Worm (Caenorhabditis elegans) whole organism, young adult: Measurements from ENCODE around the gene F58G6.7.

ENCODE experiments used
- C06A6.2 ChIP-seq: fragments of 200-800 bp; sonication (Bioruptor generic); conservative IDR thresholded peaks from 2 replicates; pipeline ENCODE4 v1.3.6; 2022; ENCODE audit warnings: missing genetic modification characterization, missing compliant biosample characterization
- C17E4.6 ChIP-seq: fragments of 200-800 bp; sonication (Bioruptor generic); IDR thresholded peaks from 2 replicates; pipeline ENCODE4 v1.3.6; 2022; ENCODE audit warnings: missing genetic modification reagents, missing genetic modification characterization, missing compliant biosample characterization
- F33H1.4 ChIP-seq: fragments of 200-800 bp; sonication (Bioruptor generic); IDR thresholded peaks from 2 replicates; pipeline ENCODE4 v1.3.6; 2022; ENCODE audit warnings: missing genetic modification reagents, missing genetic modification characterization, missing compliant biosample characterization
- F37B4.10 ChIP-seq: fragments of 200-800 bp; sonication (Bioruptor generic); IDR thresholded peaks from 2 replicates; pipeline ENCODE4 v1.3.6; 2022; ENCODE audit warnings: missing genetic modification characterization, missing compliant biosample characterization
- K11D2.4 ChIP-seq: fragments of 200-800 bp; sonication (Bioruptor generic); IDR thresholded peaks from 2 replicates; pipeline ENCODE4 v1.3.6; 2022; ENCODE audit warnings: missing genetic modification reagents, missing genetic modification characterization, missing compliant biosample characterization
- K12H6.12 ChIP-seq: fragments of 200-800 bp; sonication (Bioruptor generic); optimal IDR thresholded peaks from 2 replicates; lab custom pipeline; 2018; ENCODE audit warnings: mild to moderate bottlenecking, missing genetic modification characterization, missing compliant biosample characterization
- Y95B8A.8 ChIP-seq: fragments of 200-800 bp; sonication (Bioruptor generic); IDR thresholded peaks from 2 replicates; pipeline ENCODE4 v1.3.6; 2022; ENCODE audit warnings: missing genetic modification reagents, missing genetic modification characterization, missing compliant biosample characterization
- aptf-3 ChIP-seq: fragments of 200-800 bp; sonication (Bioruptor generic); IDR thresholded peaks from 2 replicates; pipeline ENCODE4 v1.3.6; 2022; ENCODE audit warnings: missing genetic modification characterization, missing compliant biosample characterization
- attf-5 ChIP-seq: fragments of 200-800 bp; sonication (Bioruptor generic); optimal IDR thresholded peaks from 2 replicates; lab custom pipeline; 2018; ENCODE audit warnings: mild to moderate bottlenecking, missing genetic modification characterization, missing compliant biosample characterization
- cebp-1 ChIP-seq, 2 experiments: fragments of 200-800 bp in 1 of 2; sonication (Bioruptor generic) in 1 of 2; sonication (generic microtip) in 1 of 2; IDR thresholded peaks in 1 of 2; optimal IDR thresholded peaks in 1 of 2; 2 replicates each; pipeline versions ENCODE4 v1.3.6 to Lab custom; 2017 to 2022; ENCODE audit warnings: missing compliant biosample characterization in 2 of 2, missing genetic modification characterization in 2 of 2, mild to moderate bottlenecking in 1 of 2, missing genetic modification reagents in 1 of 2, moderate library complexity in 1 of 2
- ceh-27 ChIP-seq: fragments of 200-800 bp; sonication (Bioruptor generic); optimal IDR thresholded peaks from 2 replicates; lab custom pipeline; 2018; ENCODE audit warnings: mild to moderate bottlenecking, missing genetic modification characterization, moderate library complexity, missing compliant biosample characterization
- chd-7 ChIP-seq: sonication (generic microtip); optimal IDR thresholded peaks from 2 replicates; lab custom pipeline; 2016; ENCODE audit warnings: mild to moderate bottlenecking, missing genetic modification characterization, moderate library complexity, missing compliant biosample characterization
- dox-1 ChIP-seq: fragments of 200-800 bp; sonication (Bioruptor generic); IDR thresholded peaks from 2 replicates; pipeline ENCODE4 v1.3.6; 2022; ENCODE audit warnings: missing genetic modification reagents, missing genetic modification characterization, missing compliant biosample characterization
- egl-18 ChIP-seq: fragments of 200-800 bp; sonication (Bioruptor generic); IDR thresholded peaks from 2 replicates; pipeline ENCODE4 v1.3.6; 2022; ENCODE audit warnings: missing genetic modification reagents, missing genetic modification characterization, missing compliant biosample characterization
- egl-44 ChIP-seq: fragments of 200-800 bp; sonication (Bioruptor generic); IDR thresholded peaks from 2 replicates; pipeline ENCODE4 v1.3.6; 2022; ENCODE audit warnings: missing genetic modification reagents, missing genetic modification characterization, missing compliant biosample characterization
- hmg-1.2 ChIP-seq: fragments of 200-800 bp; sonication (Bioruptor generic); IDR thresholded peaks from 2 replicates; pipeline ENCODE4 v1.3.6; 2022; ENCODE audit warnings: missing genetic modification reagents, missing genetic modification characterization, missing compliant biosample characterization
- hmg-20 ChIP-seq: fragments of 200-800 bp; sonication (Bioruptor generic); IDR thresholded peaks from 2 replicates; pipeline ENCODE4 v1.3.6; 2022; ENCODE audit warnings: missing genetic modification reagents, missing genetic modification characterization, missing compliant biosample characterization
- hrde-1 ChIP-seq: sonication (generic microtip); optimal IDR thresholded peaks from 2 replicates; lab custom pipeline; 2016; ENCODE audit warnings: missing genetic modification characterization, mild to moderate bottlenecking, missing compliant biosample characterization, moderate library complexity, missing genotype, missing genetic modification reagents, borderline replicate concordance
- let-607 ChIP-seq, 2 experiments: fragments of 200-800 bp in 1 of 2; sonication (Bioruptor generic) in 1 of 2; sonication (generic microtip) in 1 of 2; optimal IDR thresholded peaks; 2 replicates each; lab custom pipeline; 2016 to 2018; ENCODE audit warnings: mild to moderate bottlenecking in 2 of 2, missing compliant biosample characterization in 2 of 2, missing genetic modification characterization in 2 of 2, moderate library complexity in 2 of 2, missing genotype in 1 of 2
- lin-40 ChIP-seq: sonication (generic microtip); optimal IDR thresholded peaks from 2 replicates; lab custom pipeline; 2016; ENCODE audit warnings: missing genetic modification characterization, mild to moderate bottlenecking, missing compliant biosample characterization, missing genotype, missing genetic modification reagents
- lin-54 ChIP-seq: fragments of 200-800 bp; sonication (Bioruptor generic); optimal IDR thresholded peaks from 2 replicates; lab custom pipeline; 2018; ENCODE audit warnings: mild to moderate bottlenecking, missing genetic modification characterization, missing compliant biosample characterization
- lir-1 ChIP-seq: fragments of 200-800 bp; sonication (Bioruptor generic); conservative IDR thresholded peaks from 2 replicates; pipeline ENCODE4 v1.3.6; 2022; ENCODE audit warnings: missing genetic modification reagents, missing genetic modification characterization, missing compliant biosample characterization
- madf-10 ChIP-seq: sonication (generic microtip); optimal IDR thresholded peaks from 2 replicates; lab custom pipeline; 2016; ENCODE audit warnings: mild to moderate bottlenecking, missing genetic modification characterization, missing compliant biosample characterization
- madf-3 ChIP-seq: fragments of 200-800 bp; sonication (Bioruptor generic); IDR thresholded peaks from 2 replicates; pipeline ENCODE4 v1.3.6; 2022; ENCODE audit warnings: missing genetic modification reagents, missing genetic modification characterization, missing compliant biosample characterization
- mcd-1 ChIP-seq: fragments of 200-800 bp; sonication (Bioruptor generic); IDR thresholded peaks from 2 replicates; pipeline ENCODE4 v1.3.6; 2022; ENCODE audit warnings: missing genetic modification reagents, missing genetic modification characterization, missing compliant biosample characterization
- nfya-1 ChIP-seq: sonication (generic microtip); optimal IDR thresholded peaks from 2 replicates; lab custom pipeline; 2017; ENCODE audit warnings: antibody characterized with exemption, missing compliant biosample characterization, missing genetic modification characterization, borderline replicate concordance; ENCODE audit not compliant: insufficient read depth
- nhr-179 ChIP-seq: sonication (generic microtip); optimal IDR thresholded peaks from 2 replicates; lab custom pipeline; 2016; ENCODE audit warnings: mild to moderate bottlenecking, missing genetic modification characterization, missing compliant biosample characterization
- nhr-80 ChIP-seq: sonication (generic microtip); optimal IDR thresholded peaks from 2 replicates; lab custom pipeline; 2016; ENCODE audit warnings: missing genetic modification characterization, missing compliant biosample characterization
- pbrm-1 ChIP-seq: fragments of 200-800 bp; sonication (Bioruptor generic); IDR thresholded peaks from 2 replicates; pipeline ENCODE4 v1.3.6; 2022; ENCODE audit warnings: missing genetic modification reagents, missing genetic modification characterization, missing compliant biosample characterization
- pha-4 ChIP-seq: fragments of 150-350 bp; sonication (generic microtip); optimal IDR thresholded peaks from 2 replicates; lab custom pipeline; 2014; ENCODE audit warnings: missing biosample characterization, missing genetic modification reagents, missing genetic modification characterization
- rcor-1 ChIP-seq: fragments of 200-800 bp; sonication (Bioruptor generic); IDR thresholded peaks from 2 replicates; pipeline ENCODE4 v1.3.6; 2022; ENCODE audit warnings: missing genetic modification reagents, missing genetic modification characterization, missing compliant biosample characterization
- sdz-38 ChIP-seq: sonication (generic microtip); optimal IDR thresholded peaks from 2 replicates; lab custom pipeline; 2016; ENCODE audit warnings: missing genotype, missing genetic modification characterization, missing compliant biosample characterization
- snpc-1.1 ChIP-seq: sonication (generic microtip); optimal IDR thresholded peaks from 2 replicates; lab custom pipeline; 2017; ENCODE audit warnings: missing genetic modification characterization, mild to moderate bottlenecking, missing compliant biosample characterization, antibody characterized with exemption, moderate library complexity, missing genotype, missing genetic modification reagents; ENCODE audit not compliant: insufficient read depth
- snpc-4 ChIP-seq, 5 experiments: fragments of 150-350 bp in 1 of 5; sonication (generic microtip) in 4 of 5; optimal IDR thresholded peaks; 2 replicates each; lab custom pipeline; 2014 to 2018; ENCODE audit warnings: missing genetic modification characterization in 5 of 5, missing biosample characterization in 3 of 5, antibody characterized with exemption in 2 of 5, mild to moderate bottlenecking in 2 of 5, missing compliant biosample characterization in 2 of 5, missing genotype in 2 of 5, moderate library complexity in 2 of 5, missing genetic modification reagents in 1 of 5
- somi-1 ChIP-seq: fragments of 200-800 bp; sonication (Bioruptor generic); optimal IDR thresholded peaks from 2 replicates; lab custom pipeline; 2018; ENCODE audit warnings: mild to moderate bottlenecking, missing genetic modification characterization, missing compliant biosample characterization
- zfh-2 ChIP-seq: fragments of 200-800 bp; sonication (Bioruptor generic); conservative IDR thresholded peaks from 2 replicates; pipeline ENCODE4 v1.3.6; 2022; ENCODE audit warnings: missing genetic modification reagents, missing genetic modification characterization, missing compliant biosample characterization
- ztf-18 ChIP-seq: sonication (generic microtip); optimal IDR thresholded peaks from 2 replicates; lab custom pipeline; 2016; ENCODE audit warnings: missing genotype, mild to moderate bottlenecking, missing genetic modification characterization, missing compliant biosample characterization
- ztf-22 ChIP-seq: fragments of 200-800 bp; sonication (Bioruptor generic); optimal IDR thresholded peaks from 2 replicates; lab custom pipeline; 2018; ENCODE audit warnings: mild to moderate bottlenecking, missing genetic modification characterization, moderate library complexity, missing compliant biosample characterization

The F58G6.7 gene

ce11 chrIV:9677226-9677992, 23.3 kb downstream of the F58G6.7 start:
- peak; percentile 83 for TF ChIP-seq somi-1
- TF ChIP-seq egl-18 = no peak
- TF ChIP-seq ceh-27 = peak; percentile 55
- no peak for TF ChIP-seq aptf-3 (GFP tag; lab: Robert Waterston, UW)
- 0 out of 2 replicates have a peak, but pooled peaks have one; percentile 7 for TF ChIP-seq dox-1
- TF ChIP-seq pbrm-1 (GFP tag; lab: Robert Waterston, UW) = no peak
- no peak for TF ChIP-seq hmg-20 (GFP tag; lab: Robert Waterston, UW)
- TF ChIP-seq attf-5 (GFP tag; lab: Kevin White, UChicago) = peak; percentile 68
- TF ChIP-seq K12H6.12 (tag; lab: Kevin White, UChicago) = peak; percentile 29
- TF ChIP-seq K11D2.4 (GFP tag; lab: Robert Waterston, UW) = peak; percentile 71; the same call in 1 of the 2 replicates
- TF ChIP-seq lin-40 (tag; lab: Kevin White, UChicago) = peak; percentile 80
- peak; percentile 79 for TF ChIP-seq nhr-80 (tag; lab: Kevin White, UChicago)
- peak; percentile 59 for TF ChIP-seq ztf-22
- no peak for TF ChIP-seq C17E4.6 (GFP tag; lab: Robert Waterston, UW)
- peak; percentile 15 for TF ChIP-seq lin-54 (GFP tag; lab: Kevin White, UChicago)
- TF ChIP-seq snpc-1.1 (tag; lab: Kevin White, UChicago) = no peak
- TF ChIP-seq let-607 (tag; optimal IDR thresholded peaks at IDR 0.05; lab: Kevin White, UChicago) = peak in 1 of 2 experiments; percentile 69
- no peak for TF ChIP-seq pha-4
- peak; percentile 62 for TF ChIP-seq C06A6.2 (GFP tag; lab: Robert Waterston, UW)
- TF ChIP-seq egl-44 (GFP tag; lab: Robert Waterston, UW) = 0 out of 2 replicates have a peak, but pooled peaks have one; percentile 35
- peak; percentile 80 for TF ChIP-seq hmg-1.2 (GFP tag; lab: Robert Waterston, UW)
- TF ChIP-seq chd-7 (tag; lab: Kevin White, UChicago) = peak; percentile 42
- TF ChIP-seq mcd-1 (GFP tag; lab: Robert Waterston, UW) = no peak
- no peak for TF ChIP-seq snpc-4 (GFP tag; optimal IDR thresholded peaks at IDR 0.05; lab: Kevin White, UChicago)
- TF ChIP-seq snpc-4 (tag; optimal IDR thresholded peaks at IDR 0.05; lab: Kevin White, UChicago) = peak in 1 of 4 experiments; percentile 6
- TF ChIP-seq cebp-1 (GFP tag; IDR thresholded peaks at IDR 0.05; lab: Robert Waterston, UW) = peak; percentile 28; the same call in 1 of the 2 replicates
- TF ChIP-seq cebp-1 (tag; optimal IDR thresholded peaks at IDR 0.05; lab: Kevin White, UChicago) = peak; percentile 64
- no peak for TF ChIP-seq rcor-1 (GFP tag; lab: Robert Waterston, UW)

ce11 chrIV:9678007-9678406, 23.9 kb downstream of the F58G6.7 start:
- TF ChIP-seq cebp-1 (GFP tag; IDR thresholded peaks at IDR 0.05; lab: Robert Waterston, UW) (no peak), cebp-1 (tag; optimal IDR thresholded peaks at IDR 0.05; lab: Kevin White, UChicago) (no peak), Y95B8A.8 (GFP tag; lab: Robert Waterston, UW) (no peak), sdz-38 (tag; lab: Kevin White, UChicago) (no peak), attf-5 (GFP tag; lab: Kevin White, UChicago) (no peak), madf-10 (tag; lab: Kevin White, UChicago) (no peak), let-607 (tag; optimal IDR thresholded peaks at IDR 0.05; lab: Kevin White, UChicago) (no peak), zfh-2 (GFP tag; lab: Robert Waterston, UW) (no peak), ztf-18 (tag; lab: Kevin White, UChicago) (no peak), snpc-1.1 (tag; lab: Kevin White, UChicago) (no peak), F33H1.4 (GFP tag; lab: Robert Waterston, UW) (no peak), lir-1 (no peak), madf-3 (GFP tag; lab: Robert Waterston, UW) (no peak), nhr-179 (no peak), F37B4.10 (GFP tag; lab: Robert Waterston, UW) (no peak), nfya-1 (tag; lab: Kevin White, UChicago) (no peak), hrde-1 (tag; lab: Kevin White, UChicago) (no peak)
